Fruit fly (Drosophila melanogaster): ENCODE results near the gene RpS21.
A peak's percentile ranks its signal among the peaks of the same experiment; 100 is the strongest.

RpS21 gene

DNA sequence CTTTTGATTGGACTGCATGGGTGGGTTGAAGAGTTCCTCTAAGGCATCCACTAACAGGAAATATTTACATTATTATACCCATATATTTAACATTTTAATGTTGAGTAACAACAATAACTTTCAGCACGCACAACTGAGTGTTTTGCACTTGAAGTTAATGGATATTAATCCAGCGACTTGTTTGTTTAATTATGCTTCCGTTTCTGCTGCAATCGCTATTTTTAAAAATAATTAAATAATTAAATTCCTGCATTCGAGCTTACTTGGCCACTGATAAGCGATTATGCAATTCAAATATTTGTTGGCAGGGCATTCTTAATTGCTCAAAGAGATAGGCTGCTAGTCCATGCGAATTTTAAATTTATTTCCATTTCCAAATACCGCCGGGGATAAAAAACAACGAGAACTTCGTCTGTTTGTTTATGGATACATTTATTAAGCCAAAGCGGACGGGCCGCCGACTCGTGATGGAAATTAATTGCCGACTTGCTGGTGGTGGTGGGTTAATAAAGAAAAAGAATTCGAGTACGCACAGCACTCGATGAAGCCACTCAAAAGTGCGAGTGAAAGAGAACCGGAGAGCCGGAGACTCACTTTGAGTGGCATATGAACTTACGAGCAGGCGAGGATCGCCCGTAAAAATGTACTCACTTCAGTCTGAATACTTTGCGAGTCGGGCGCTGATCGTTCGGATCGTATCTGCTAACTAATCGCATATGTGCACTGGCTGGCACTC, 6.2 kb downstream of the RpS21 start (continued):
- no peak for TF ChIP-seq CG15011 (GFP tag; optimal IDR thresholded peaks at IDR 0.05)
- TF ChIP-seq CG14441 (GFP tag; IDR thresholded peaks at IDR 0.05) = no peak
- TF ChIP-seq lab (GFP tag; optimal IDR thresholded peaks at IDR 0.05) = peak; percentile 33
- TF ChIP-seq CG12769 (tag; optimal IDR thresholded peaks at IDR 0.05) = peak; percentile 2
- TF ChIP-seq MTF-1 (GFP tag; optimal IDR thresholded peaks at IDR 0.05; ENCODE audit: borderline replicate concordance) = peak; percentile 7
- TF ChIP-seq CG9727 (GFP tag; optimal IDR thresholded peaks at IDR 0.05) = peak; percentile 23
- no peak for TF ChIP-seq Abd-B (GFP tag; optimal IDR thresholded peaks at IDR 0.05)
- peak; percentile 31 for TF ChIP-seq sug (tag; optimal IDR thresholded peaks at IDR 0.05)
- TF ChIP-seq CG3281 (GFP tag; optimal IDR thresholded peaks at IDR 0.05) = peak; percentile 22
- no peak for TF ChIP-seq NC2β (GFP tag; optimal IDR thresholded peaks at IDR 0.05)
- TF ChIP-seq Asciz (GFP tag; optimal IDR thresholded peaks at IDR 0.05) = no peak
- TF ChIP-seq Tbp (GFP tag; optimal IDR thresholded peaks at IDR 0.05) = no peak
- peak; percentile 68; the same call in 1 of the 2 replicates for TF ChIP-seq chm (GFP tag; IDR thresholded peaks at IDR 0.05)
- peak; percentile 1 for TF ChIP-seq NfI (GFP tag; optimal IDR thresholded peaks at IDR 0.05)
- TF ChIP-seq pita (GFP tag; optimal IDR thresholded peaks at IDR 0.05) = no peak
- TF ChIP-seq h (optimal IDR thresholded peaks at IDR 0.05) = no peak
- peak; percentile 55; the same call in 1 of the 3 replicates for TF ChIP-seq so (GFP tag; IDR thresholded peaks at IDR 0.05)
- no peak for TF ChIP-seq D (optimal IDR thresholded peaks at IDR 0.05)
- no peak for TF ChIP-seq D (GFP tag; optimal IDR thresholded peaks at IDR 0.05)
- TF ChIP-seq Neu2 (GFP tag; optimal IDR thresholded peaks at IDR 0.05; ENCODE audit: borderline replicate concordance) = no peak
- TF ChIP-seq Max (GFP tag; optimal IDR thresholded peaks at IDR 0.05) = no peak
- TF ChIP-seq CG6791 (GFP tag; IDR thresholded peaks at IDR 0.05; ENCODE audit: partially characterized antibody) = peak; percentile 68; the same call in 2 of the 3 replicates
- no peak for TF ChIP-seq nerfin-2 (GFP tag; IDR thresholded peaks at IDR 0.05; ENCODE audit: partially characterized antibody)
- TF ChIP-seq gcm (GFP tag; optimal IDR thresholded peaks at IDR 0.05) = peak; percentile 25
- TF ChIP-seq zf30C (GFP tag; optimal IDR thresholded peaks at IDR 0.05) = peak; percentile 55
- no peak for TF ChIP-seq CG7556 (GFP tag; optimal IDR thresholded peaks at IDR 0.05)
- TF ChIP-seq HLH3B (GFP tag; IDR thresholded peaks at IDR 0.05) = 0 out of 2 replicates have a peak, but pooled peaks have one; percentile 6
- TF ChIP-seq bigmax (GFP tag; optimal IDR thresholded peaks at IDR 0.05) = no peak
- TF ChIP-seq unpg (GFP tag; optimal IDR thresholded peaks at IDR 0.05) = peak; percentile 10
- TF ChIP-seq lilli (GFP tag; optimal IDR thresholded peaks at IDR 0.05) = no peak
- TF ChIP-seq mam (GFP tag; optimal IDR thresholded peaks at IDR 0.05) = no peak
- TF ChIP-seq CG7357 (GFP tag; IDR thresholded peaks at IDR 0.05) = no peak
- peak in 1 of 2 experiments; percentile 17 for TF ChIP-seq Hr51 (GFP tag; optimal IDR thresholded peaks at IDR 0.05)
- TF ChIP-seq danr (GFP tag; IDR thresholded peaks at IDR 0.05) = no peak
- TF ChIP-seq chinmo (GFP tag; IDR thresholded peaks at IDR 0.05; ENCODE audit: partially characterized antibody) = peak; percentile 98
- peak; percentile 14 for TF ChIP-seq CG8924 (tag; optimal IDR thresholded peaks at IDR 0.05)
- TF ChIP-seq gem (tag; optimal IDR thresholded peaks at IDR 0.05) = no peak
- peak; percentile 13 for TF ChIP-seq mirr (GFP tag; optimal IDR thresholded peaks at IDR 0.05)
- TF ChIP-seq Eip74EF (GFP tag; optimal IDR thresholded peaks at IDR 0.05) = peak in 1 of 2 experiments; percentile 12
- TF ChIP-seq Six4 (GFP tag; optimal IDR thresholded peaks at IDR 0.05) = no peak
- no peak for TF ChIP-seq da (GFP tag; optimal IDR thresholded peaks at IDR 0.05)
- no peak for TF ChIP-seq tll (GFP tag; optimal IDR thresholded peaks at IDR 0.05)
- TF ChIP-seq sisA (GFP tag; IDR thresholded peaks at IDR 0.05) = no peak
- TF ChIP-seq Hmr (GFP tag; optimal IDR thresholded peaks at IDR 0.05) = peak; percentile 3
- TF ChIP-seq gro (GFP tag; optimal IDR thresholded peaks at IDR 0.05) = peak; percentile 17
- peak; percentile 45; the same call in 1 of the 3 replicates for TF ChIP-seq Opbp (GFP tag; IDR thresholded peaks at IDR 0.05; ENCODE audit: partially characterized antibody)
- TF ChIP-seq Dek (tag; optimal IDR thresholded peaks at IDR 0.05) = no peak
- TF ChIP-seq abd-A (tag; optimal IDR thresholded peaks at IDR 0.05) = peak; percentile 73

Data from whole organism, embryonic.